Fruit fly (Drosophila melanogaster) Kc167 (cell line): ENCODE results near the gene SNF4Agamma.

Source experiments
- Myc ChIP-seq: fragments of >200 bp; optimal IDR thresholded peaks from 2 replicates; lab custom pipeline; 2017; ENCODE audit warnings: missing external identifiers
- Sin3A ChIP-seq: fragments of >200 bp; optimal IDR thresholded peaks from 2 replicates; lab custom pipeline; 2018; ENCODE audit warnings: missing external identifiers
- insv ChIP-seq: fragments of >200 bp; optimal IDR thresholded peaks from 3 replicates; lab custom pipeline; 2018; ENCODE audit warnings: missing external identifiers
- psq ChIP-seq: fragments of >200 bp; optimal IDR thresholded peaks from 2 replicates; lab custom pipeline; 2017; ENCODE audit warnings: missing external identifiers
- ttk ChIP-seq: sonication (Bioruptor generic); optimal IDR thresholded peaks from 2 replicates; lab custom pipeline; 2017; ENCODE audit warnings: missing external identifiers

DNA sequence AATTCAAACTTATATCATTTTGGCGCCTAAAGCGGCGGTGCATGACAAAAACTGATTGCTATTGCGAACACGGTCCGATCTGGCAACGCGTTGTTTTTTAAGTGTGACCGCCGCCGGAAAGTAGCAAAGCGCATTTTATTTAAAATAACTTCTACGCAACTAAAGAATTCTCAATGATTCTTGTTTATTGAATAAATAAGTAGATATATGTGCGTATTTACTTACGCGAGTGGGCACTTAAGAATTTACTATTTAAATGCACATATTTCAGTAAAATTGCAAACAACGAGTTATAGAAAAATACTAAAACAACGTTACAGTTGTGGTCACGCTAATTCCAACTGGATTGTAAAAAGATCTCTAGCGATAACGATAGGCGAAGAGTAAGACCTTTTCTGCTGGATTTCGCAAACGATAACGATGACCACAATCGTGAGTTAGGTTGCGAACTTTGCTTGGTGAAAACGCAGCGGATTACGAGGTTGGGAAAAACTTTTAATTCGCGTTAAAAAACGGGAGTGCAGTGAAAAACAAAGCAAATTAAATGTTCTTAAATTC is 15.5 kb downstream of the SNF4Agamma start:
- TF ChIP-seq insv (lab: Kevin White, UChicago) (no peak), Myc (lab: Kevin White, UChicago) (no peak), ttk (no peak), psq (no peak), Sin3A (lab: Kevin White, UChicago) (no peak)
